Worm (Caenorhabditis elegans) whole organism, late embryonic: Measurements from ENCODE around the gene Y45F10D.6.

Source experiments
- ama-1 ChIP-seq: fragments of 150-350 bp; optimal IDR thresholded peaks from 2 replicates; lab custom pipeline; 2014
- ceh-22 ChIP-seq: sonication (generic microtip); optimal IDR thresholded peaks from 2 replicates; lab custom pipeline; 2017; ENCODE audit warnings: missing biosample characterization, missing genetic modification characterization
- ceh-48 ChIP-seq: sonication (generic microtip); optimal IDR thresholded peaks from 2 replicates; lab custom pipeline; 2016; ENCODE audit warnings: missing genetic modification characterization, inconsistent platforms, missing compliant biosample characterization
- dmd-4 ChIP-seq: sonication (generic microtip); optimal IDR thresholded peaks from 2 replicates; lab custom pipeline; 2016; ENCODE audit warnings: borderline replicate concordance, missing genetic modification characterization, missing compliant biosample characterization
- ets-4 ChIP-seq: sonication (generic microtip); optimal IDR thresholded peaks from 2 replicates; lab custom pipeline; 2016; ENCODE audit warnings: missing genetic modification characterization, missing compliant biosample characterization
- hlh-13 ChIP-seq: fragments of 200-800 bp; sonication (Bioruptor generic); optimal IDR thresholded peaks from 2 replicates; lab custom pipeline; 2018; ENCODE audit warnings: mild to moderate bottlenecking, missing genetic modification characterization, missing compliant biosample characterization
- nhr-232 ChIP-seq: sonication (generic microtip); optimal IDR thresholded peaks from 2 replicates; lab custom pipeline; 2016; ENCODE audit warnings: missing genetic modification characterization, missing compliant biosample characterization
- pag-3 ChIP-seq: sonication (generic microtip); optimal IDR thresholded peaks from 2 replicates; lab custom pipeline; 2016; ENCODE audit warnings: missing compliant biosample characterization, missing genetic modification characterization, borderline replicate concordance
- pha-4 ChIP-seq: fragments of 150-350 bp; optimal IDR thresholded peaks from 2 replicates; lab custom pipeline; 2018; ENCODE audit warnings: missing biosample characterization, missing genetic modification reagents, missing genetic modification characterization
- tbx-2 ChIP-seq: sonication (generic microtip); optimal IDR thresholded peaks from 2 replicates; lab custom pipeline; 2016; ENCODE audit warnings: missing genetic modification characterization, missing compliant biosample characterization

DNA sequence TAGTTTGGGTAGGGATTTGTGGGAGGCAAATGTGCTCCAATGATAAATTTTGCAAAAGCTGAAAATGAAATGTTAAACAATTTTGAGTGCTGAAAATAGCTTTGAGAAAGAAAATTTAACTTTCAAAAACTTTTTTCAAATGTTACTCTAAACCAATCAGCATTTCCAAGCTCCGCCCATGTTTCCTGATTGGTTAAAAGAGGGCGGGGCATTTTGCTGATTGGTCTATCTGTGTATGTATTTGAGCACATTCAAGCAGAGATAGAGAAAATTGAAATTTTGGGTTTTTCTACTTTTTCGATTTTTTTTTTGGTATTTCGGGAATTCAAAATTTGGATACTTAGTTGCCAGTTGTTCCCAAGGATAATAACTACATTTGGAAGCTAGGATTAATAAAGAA lies 33.0 kb downstream of the Y45F10D.6 start:
- TF ChIP-seq dmd-4 (tag; lab: Kevin White, UChicago) (no peak), ceh-22 (tag; lab: Kevin White, UChicago) (no peak), ets-4 (tag; lab: Kevin White, UChicago) (no peak), ama-1 (no peak), pag-3 (no peak), pha-4 (no peak), ceh-48 (tag; lab: Kevin White, UChicago) (no peak), tbx-2 (tag; lab: Kevin White, UChicago) (no peak), nhr-232 (tag; lab: Kevin White, UChicago) (no peak), hlh-13 (GFP tag; lab: Kevin White, UChicago) (no peak)
